Worm (Caenorhabditis elegans) whole organism, L1 larva: ENCODE measurements around the gene R09F10.3.
A peak's percentile ranks its signal among the peaks of the same experiment; 100 is the strongest.

Source experiments
- C04F5.9 ChIP-seq: sonication (generic microtip); optimal IDR thresholded peaks from 2 replicates; lab custom pipeline; 2016; ENCODE audit warnings: missing genetic modification characterization, missing compliant biosample characterization
- C16A3.4 ChIP-seq: fragments of 150-350 bp; optimal IDR thresholded peaks from 2 replicates; lab custom pipeline; 2014; ENCODE audit warnings: missing biosample characterization, missing genetic modification characterization
- F16B12.6 ChIP-seq: fragments of 150-350 bp; optimal IDR thresholded peaks from 2 replicates; lab custom pipeline; 2014; ENCODE audit warnings: missing biosample characterization, missing genetic modification characterization
- Y116A8C.19 ChIP-seq: sonication (generic microtip); optimal IDR thresholded peaks from 2 replicates; lab custom pipeline; 2016; ENCODE audit warnings: missing compliant biosample characterization, missing genetic modification characterization, borderline replicate concordance
- aha-1 ChIP-seq: fragments of 150-350 bp; optimal IDR thresholded peaks from 2 replicates; lab custom pipeline; 2014; ENCODE audit warnings: missing biosample characterization, missing genetic modification characterization
- ceh-63 ChIP-seq: fragments of 200-800 bp; sonication (Bioruptor generic); optimal IDR thresholded peaks from 2 replicates; lab custom pipeline; 2018; ENCODE audit warnings: mild to moderate bottlenecking, missing genetic modification characterization, missing compliant biosample characterization
- ces-1 ChIP-seq: fragments of 150-350 bp; optimal IDR thresholded peaks from 2 replicates; lab custom pipeline; 2014; ENCODE audit warnings: missing biosample characterization, missing genetic modification reagents, missing genetic modification characterization
- dpl-1 ChIP-seq, 3 experiments: fragments of 150-350 bp in 2 of 3; sonication (generic microtip) in 1 of 3; optimal IDR thresholded peaks; 2 replicates each; lab custom pipeline; 2014 to 2017; ENCODE audit warnings: missing biosample characterization in 3 of 3, missing genetic modification characterization in 3 of 3, missing genetic modification reagents in 3 of 3
- dsc-1 ChIP-seq: sonication (generic microtip); optimal IDR thresholded peaks from 2 replicates; lab custom pipeline; 2016; ENCODE audit warnings: mild to moderate bottlenecking, missing genetic modification characterization, missing compliant biosample characterization
- efl-1 ChIP-seq, 4 experiments: fragments of 150-350 bp; optimal IDR thresholded peaks in 3 of 4; peaks in 1 of 4; 1 replicate in 1 of 4; 2 replicates in 3 of 4; lab custom pipeline; 2014; ENCODE audit warnings: missing biosample characterization in 2 of 4, missing genetic modification characterization in 2 of 4, missing genetic modification reagents in 2 of 4
- efl-3 ChIP-seq: fragments of 200-800 bp; sonication (Bioruptor generic); optimal IDR thresholded peaks from 2 replicates; lab custom pipeline; 2018; ENCODE audit warnings: mild to moderate bottlenecking, missing genetic modification characterization, missing compliant biosample characterization
- egl-13 ChIP-seq: sonication (generic microtip); optimal IDR thresholded peaks from 2 replicates; lab custom pipeline; 2016; ENCODE audit warnings: missing genotype, missing genetic modification reagents, missing genetic modification characterization, missing compliant biosample characterization
- egl-27 ChIP-seq, 2 experiments: fragments of 150-350 bp in 1 of 2; sonication (generic microtip); optimal IDR thresholded peaks; 3 replicates each; lab custom pipeline; 2017 to 2018; ENCODE audit warnings: missing biosample characterization in 2 of 2, missing genetic modification characterization in 2 of 2, missing genetic modification reagents in 2 of 2
- elt-3 ChIP-seq, 6 experiments: fragments of 150-350 bp in 1 of 6; sonication (generic microtip); optimal IDR thresholded peaks; 2 replicates each; lab custom pipeline; 2017 to 2018; ENCODE audit warnings: missing biosample characterization in 6 of 6, missing genetic modification characterization in 6 of 6, inconsistent platforms in 1 of 6
- ets-5 ChIP-seq: fragments of 200-800 bp; sonication (Bioruptor generic); IDR thresholded peaks from 2 replicates; pipeline ENCODE4 v1.3.6; 2022; ENCODE audit warnings: missing genetic modification characterization, missing compliant biosample characterization
- fkh-10 ChIP-seq: sonication (generic microtip); optimal IDR thresholded peaks from 2 replicates; lab custom pipeline; 2017; ENCODE audit warnings: missing biosample characterization, missing genetic modification reagents, missing genetic modification characterization
- fkh-4 ChIP-seq: sonication (generic microtip); optimal IDR thresholded peaks from 2 replicates; lab custom pipeline; 2016; ENCODE audit warnings: missing compliant biosample characterization, missing genetic modification characterization, borderline replicate concordance
- hlh-17 ChIP-seq: fragments of 200-800 bp; sonication (Bioruptor generic); optimal IDR thresholded peaks from 2 replicates; lab custom pipeline; 2018; ENCODE audit warnings: missing genetic modification characterization, mild to moderate bottlenecking, missing compliant biosample characterization, moderate library complexity, borderline replicate concordance
- hlh-4 ChIP-seq: sonication (generic microtip); optimal IDR thresholded peaks from 2 replicates; lab custom pipeline; 2016; ENCODE audit warnings: mild to moderate bottlenecking, missing genetic modification characterization, missing compliant biosample characterization
- hpl-2 ChIP-seq: fragments of 150-350 bp; optimal IDR thresholded peaks from 2 replicates; lab custom pipeline; 2014; ENCODE audit warnings: missing biosample characterization, missing genetic modification reagents, missing genetic modification characterization
- irx-1 ChIP-seq: sonication (generic microtip); optimal IDR thresholded peaks from 2 replicates; lab custom pipeline; 2016; ENCODE audit warnings: missing genetic modification characterization, missing compliant biosample characterization
- jun-1 ChIP-seq: fragments of 150-350 bp; optimal IDR thresholded peaks from 2 replicates; lab custom pipeline; 2014; ENCODE audit warnings: missing biosample characterization, missing genetic modification reagents, missing genetic modification characterization
- lin-13 ChIP-seq: fragments of 150-350 bp; optimal IDR thresholded peaks from 2 replicates; lab custom pipeline; 2014; ENCODE audit warnings: missing biosample characterization, missing genetic modification reagents, missing genetic modification characterization
- lin-39 ChIP-seq: fragments of 150-350 bp; optimal IDR thresholded peaks from 2 replicates; lab custom pipeline; 2014; ENCODE audit warnings: missing biosample characterization, missing genetic modification reagents, missing genetic modification characterization
- nhr-11 ChIP-seq: fragments of 150-350 bp; optimal IDR thresholded peaks from 2 replicates; lab custom pipeline; 2014; ENCODE audit warnings: missing biosample characterization, missing genetic modification characterization
- nhr-12 ChIP-seq: sonication (generic microtip); optimal IDR thresholded peaks from 2 replicates; lab custom pipeline; 2017; ENCODE audit warnings: missing biosample characterization, missing genetic modification characterization
- nhr-20 ChIP-seq: sonication (generic microtip); optimal IDR thresholded peaks from 2 replicates; lab custom pipeline; 2016; ENCODE audit warnings: mild to moderate bottlenecking, missing genetic modification characterization, missing compliant biosample characterization
- nhr-237 ChIP-seq: fragments of 150-350 bp; optimal IDR thresholded peaks from 2 replicates; lab custom pipeline; 2014; ENCODE audit warnings: missing biosample characterization, missing genetic modification characterization
- nhr-28 ChIP-seq: fragments of 150-350 bp; optimal IDR thresholded peaks from 2 replicates; lab custom pipeline; 2014; ENCODE audit warnings: missing biosample characterization, missing genetic modification characterization
- nhr-47 ChIP-seq: sonication (generic microtip); optimal IDR thresholded peaks from 2 replicates; lab custom pipeline; 2016; ENCODE audit warnings: mild to moderate bottlenecking, missing genetic modification characterization, moderate library complexity, missing compliant biosample characterization
- nhr-71 ChIP-seq: sonication (generic microtip); optimal IDR thresholded peaks from 2 replicates; lab custom pipeline; 2016; ENCODE audit warnings: mild to moderate bottlenecking, missing genetic modification characterization, moderate library complexity, missing compliant biosample characterization
- nhr-76 ChIP-seq: sonication (generic microtip); optimal IDR thresholded peaks from 2 replicates; lab custom pipeline; 2017; ENCODE audit warnings: missing biosample characterization, missing genetic modification characterization
- nhr-77 ChIP-seq: fragments of 150-350 bp; optimal IDR thresholded peaks from 2 replicates; lab custom pipeline; 2014; ENCODE audit warnings: missing biosample characterization, missing genetic modification characterization
- nhr-85 ChIP-seq: sonication (generic microtip); peaks from one replicate; lab custom pipeline; 2016; ENCODE audit warnings: missing genetic modification characterization, inconsistent platforms, missing compliant biosample characterization
- nhr-90 ChIP-seq: sonication (generic microtip); optimal IDR thresholded peaks from 2 replicates; lab custom pipeline; 2016; ENCODE audit warnings: mild to moderate bottlenecking, missing genetic modification characterization, missing compliant biosample characterization; ENCODE audit not compliant: poor library complexity
- pax-3 ChIP-seq: fragments of 200-800 bp; sonication (Bioruptor generic); optimal IDR thresholded peaks from 2 replicates; lab custom pipeline; 2018; ENCODE audit warnings: mild to moderate bottlenecking, missing genetic modification characterization, moderate library complexity, missing compliant biosample characterization
- pqm-1 ChIP-seq: sonication (generic microtip); optimal IDR thresholded peaks from 3 replicates; lab custom pipeline; 2017; ENCODE audit warnings: missing biosample characterization, missing genetic modification characterization
- snpc-4 ChIP-seq: fragments of 150-350 bp; optimal IDR thresholded peaks from 2 replicates; lab custom pipeline; 2014; ENCODE audit warnings: missing biosample characterization, missing genetic modification characterization
- snu-23 ChIP-seq: sonication (generic microtip); optimal IDR thresholded peaks from 2 replicates; lab custom pipeline; 2016; ENCODE audit warnings: missing genetic modification characterization, missing compliant biosample characterization
- sox-4 ChIP-seq: sonication (generic microtip); optimal IDR thresholded peaks from 2 replicates; lab custom pipeline; 2016; ENCODE audit warnings: missing genetic modification characterization, missing compliant biosample characterization
- sptf-1 ChIP-seq: fragments of 150-350 bp; optimal IDR thresholded peaks from 2 replicates; lab custom pipeline; 2014; ENCODE audit warnings: missing biosample characterization, missing genetic modification characterization
- unc-130 ChIP-seq: fragments of 150-350 bp; optimal IDR thresholded peaks from 2 replicates; lab custom pipeline; 2017; ENCODE audit warnings: missing biosample characterization, missing genetic modification characterization, inconsistent platforms
- unc-30 ChIP-seq: sonication (generic microtip); optimal IDR thresholded peaks from 2 replicates; lab custom pipeline; 2017; ENCODE audit warnings: missing biosample characterization, missing genetic modification characterization
- unc-62 ChIP-seq: fragments of 150-350 bp; optimal IDR thresholded peaks from 2 replicates; lab custom pipeline; 2014; ENCODE audit warnings: missing biosample characterization, missing genetic modification reagents, missing genetic modification characterization
- unc-98 ChIP-seq: fragments of 200-800 bp; sonication (Bioruptor generic); IDR thresholded peaks from 2 replicates; pipeline ENCODE4 v1.3.6; 2022; ENCODE audit warnings: missing genetic modification characterization, missing compliant biosample characterization
- xbp-1 ChIP-seq: sonication (generic microtip); optimal IDR thresholded peaks from 2 replicates; lab custom pipeline; 2016; ENCODE audit warnings: missing genetic modification characterization, missing compliant biosample characterization
- ztf-11 ChIP-seq, 2 experiments: sonication (generic microtip); optimal IDR thresholded peaks; 2 replicates each; lab custom pipeline; 2016 to 2017; ENCODE audit warnings: missing genetic modification characterization in 2 of 2, missing biosample characterization in 1 of 2, missing compliant biosample characterization in 1 of 2

The R09F10.3 gene

ce11 chrX:8276333-8276732 is 18.1 kb upstream of the R09F10.3 start (continued):
- TF ChIP-seq nhr-47 (tag; lab: Kevin White, UChicago) = peak; percentile 16
- no peak for TF ChIP-seq nhr-20 (tag; lab: Kevin White, UChicago)
- no peak for TF ChIP-seq xbp-1 (tag; lab: Kevin White, UChicago)
- no peak for TF ChIP-seq nhr-76
- TF ChIP-seq efl-1 (optimal IDR thresholded peaks at IDR 0.05; lab: Kevin White, UChicago) = no peak
- TF ChIP-seq efl-1 (GFP tag; optimal IDR thresholded peaks at IDR 0.05 in 1 of 2; lab: Kevin White, UChicago) = peak in 1 of 2 experiments; percentile 5
- no peak for TF ChIP-seq C04F5.9
- TF ChIP-seq lin-13 (GFP tag; lab: Kevin White, UChicago) = no peak
- TF ChIP-seq sox-4 (tag; lab: Kevin White, UChicago) = no peak
- no peak for TF ChIP-seq hlh-4 (tag; lab: Kevin White, UChicago)
- TF ChIP-seq aha-1 (tag; lab: Kevin White, UChicago) = no peak
- no peak for TF ChIP-seq nhr-12 (tag; lab: Kevin White, UChicago)
- no peak for TF ChIP-seq nhr-90 (tag; lab: Kevin White, UChicago)
- TF ChIP-seq ets-5 (GFP tag; lab: Robert Waterston, UW) = no peak
- TF ChIP-seq dsc-1 (tag; lab: Kevin White, UChicago) = peak; percentile 17
- no peak for TF ChIP-seq snpc-4 (tag; lab: Kevin White, UChicago)
- peak; percentile 12 for TF ChIP-seq nhr-71 (tag; lab: Kevin White, UChicago)
- no peak for TF ChIP-seq unc-62 (GFP tag; lab: Kevin White, UChicago)
- TF ChIP-seq ces-1 = no peak
- TF ChIP-seq fkh-10 = no peak
- no peak for TF ChIP-seq hpl-2 (GFP tag; lab: Kevin White, UChicago)
- no peak for TF ChIP-seq nhr-77
- no peak for TF ChIP-seq egl-13 (tag; lab: Kevin White, UChicago)
- no peak for TF ChIP-seq dpl-1 (GFP tag; optimal IDR thresholded peaks at IDR 0.05; lab: Kevin White, UChicago)
- TF ChIP-seq pax-3 (tag; lab: Kevin White, UChicago) = no peak

- TF ChIP-seq jun-1 (tag; lab: Kevin White, UChicago) (no peak), efl-3 (GFP tag; lab: Kevin White, UChicago) (no peak), nhr-85 (tag; lab: Kevin White, UChicago) (peak; percentile 26), efl-1 (optimal IDR thresholded peaks at IDR 0.05; lab: Kevin White, UChicago) (no peak), efl-1 (GFP tag; optimal IDR thresholded peaks at IDR 0.05 in 1 of 2; lab: Kevin White, UChicago) (peak in 1 of 2 experiments; percentile 55), C04F5.9 (no peak), C16A3.4 (tag; lab: Kevin White, UChicago) (no peak), irx-1 (no peak), hlh-17 (GFP tag; lab: Kevin White, UChicago) (no peak), egl-13 (tag; lab: Kevin White, UChicago) (no peak), F16B12.6 (tag; lab: Kevin White, UChicago) (no peak), unc-130 (no peak), dsc-1 (tag; lab: Kevin White, UChicago) (no peak), xbp-1 (tag; lab: Kevin White, UChicago) (no peak), nhr-11 (no peak), nhr-28 (tag; lab: Kevin White, UChicago) (no peak)
Measured at ce11 chrX:8276984-8277383, 17.4 kb upstream of the R09F10.3 start.

ce11 chrX:8284003-8284402 is 10.4 kb upstream of the R09F10.3 start:
- TF ChIP-seq unc-98 (GFP tag; lab: Robert Waterston, UW) (no peak), jun-1 (tag; lab: Kevin White, UChicago) (no peak), ceh-63 (no peak), efl-3 (GFP tag; lab: Kevin White, UChicago) (no peak), hlh-4 (tag; lab: Kevin White, UChicago) (no peak), nhr-28 (tag; lab: Kevin White, UChicago) (no peak), sptf-1 (tag; lab: Kevin White, UChicago) (no peak), Y116A8C.19 (tag; lab: Kevin White, UChicago) (no peak), fkh-4 (tag; lab: Kevin White, UChicago) (no peak), egl-27 (tag; optimal IDR thresholded peaks at IDR 0.05; lab: Kevin White, UChicago) (no peak), pqm-1 (tag; lab: Kevin White, UChicago) (no peak), ztf-11 (tag; optimal IDR thresholded peaks at IDR 0.05; lab: Kevin White, UChicago) (no peak), snu-23 (no peak), unc-30 (tag; lab: Kevin White, UChicago) (no peak), lin-39 (tag; lab: Kevin White, UChicago) (no peak), hpl-2 (GFP tag; lab: Kevin White, UChicago) (no peak), elt-3 (tag; optimal IDR thresholded peaks at IDR 0.05; lab: Kevin White, UChicago) (no peak), nhr-237 (tag; lab: Kevin White, UChicago) (no peak)
- TF ChIP-seq, all 84 proteins: peak for 0
